Worm (Caenorhabditis elegans) whole organism, L2 larva: Measurements from ENCODE around the gene nhr-196.
"Not testable (repeated sequence)": the region's sequence is repeated elsewhere in the genome, so short reads cannot be mapped to it uniquely, and the experiment has no call there.

Experiments
- C34F6.9 ChIP-seq: fragments of 150-350 bp; optimal IDR thresholded peaks from 2 replicates; lab custom pipeline; 2014; ENCODE audit warnings: missing biosample characterization, missing genetic modification characterization
- F13H6.1 ChIP-seq: sonication (generic microtip); optimal IDR thresholded peaks from 2 replicates; lab custom pipeline; 2016; ENCODE audit warnings: missing genetic modification characterization, missing compliant biosample characterization
- Y55F3AM.14 ChIP-seq: fragments of 200-800 bp; sonication (Bioruptor generic); optimal IDR thresholded peaks from 2 replicates; lab custom pipeline; 2018; ENCODE audit warnings: mild to moderate bottlenecking, missing genetic modification characterization, missing compliant biosample characterization
- ZK546.5 ChIP-seq: sonication (generic microtip); optimal IDR thresholded peaks from 2 replicates; lab custom pipeline; 2017; ENCODE audit warnings: missing biosample characterization, missing genetic modification characterization
- alr-1 ChIP-seq: fragments of 150-350 bp; optimal IDR thresholded peaks from 2 replicates; lab custom pipeline; 2014; ENCODE audit warnings: missing biosample characterization, missing genetic modification characterization
- aly-2 ChIP-seq: fragments of 150-350 bp; optimal IDR thresholded peaks from 2 replicates; lab custom pipeline; 2014; ENCODE audit warnings: missing biosample characterization, missing genetic modification characterization
- ama-1 ChIP-seq: fragments of 150-350 bp; optimal IDR thresholded peaks from 2 replicates; lab custom pipeline; 2018; ENCODE audit warnings: inconsistent platforms
- blmp-1 ChIP-seq: sonication (generic microtip); optimal IDR thresholded peaks from 2 replicates; lab custom pipeline; 2017; ENCODE audit warnings: missing genetic modification characterization, mild to moderate bottlenecking, missing compliant biosample characterization, antibody characterized with exemption, moderate library complexity; ENCODE audit not compliant: insufficient read depth
- ceh-16 ChIP-seq: fragments of 150-350 bp; optimal IDR thresholded peaks from 2 replicates; lab custom pipeline; 2014; ENCODE audit warnings: missing biosample characterization, missing genetic modification characterization
- ceh-82 ChIP-seq: fragments of 150-350 bp; optimal IDR thresholded peaks from 2 replicates; lab custom pipeline; 2014; ENCODE audit warnings: missing biosample characterization, missing genetic modification characterization
- crh-2 ChIP-seq: sonication (generic microtip); optimal IDR thresholded peaks from 2 replicates; lab custom pipeline; 2017; ENCODE audit warnings: missing biosample characterization, missing genetic modification characterization
- gmeb-1 ChIP-seq: fragments of 150-350 bp; optimal IDR thresholded peaks from 2 replicates; lab custom pipeline; 2014; ENCODE audit warnings: missing biosample characterization, missing genetic modification characterization
- lin-11 ChIP-seq: fragments of 150-350 bp; sonication (generic microtip); optimal IDR thresholded peaks from 2 replicates; lab custom pipeline; 2014; ENCODE audit warnings: missing biosample characterization, missing genetic modification characterization, inconsistent platforms, mixed read lengths
- lin-13 ChIP-seq: fragments of 150-350 bp; optimal IDR thresholded peaks from 2 replicates; lab custom pipeline; 2014; ENCODE audit warnings: missing biosample characterization, missing genetic modification reagents, missing genetic modification characterization
- lsy-2 ChIP-seq, 2 experiments: fragments of 150-350 bp in 1 of 2; sonication (generic microtip) in 1 of 2; optimal IDR thresholded peaks; 2 replicates each; lab custom pipeline; 2014 to 2017; ENCODE audit warnings: missing biosample characterization in 2 of 2, missing genetic modification characterization in 2 of 2
- nhr-12 ChIP-seq: fragments of 150-350 bp; optimal IDR thresholded peaks from 2 replicates; lab custom pipeline; 2014; ENCODE audit warnings: missing biosample characterization, missing genetic modification characterization
- nhr-129 ChIP-seq: fragments of 150-350 bp; optimal IDR thresholded peaks from 2 replicates; lab custom pipeline; 2014; ENCODE audit warnings: missing biosample characterization, missing genetic modification characterization
- nhr-21 ChIP-seq: fragments of 150-350 bp; optimal IDR thresholded peaks from 2 replicates; lab custom pipeline; 2014; ENCODE audit warnings: missing biosample characterization, missing genetic modification characterization
- nhr-23 ChIP-seq: fragments of 150-350 bp; optimal IDR thresholded peaks from 2 replicates; lab custom pipeline; 2014; ENCODE audit warnings: missing biosample characterization, missing genetic modification reagents, missing genetic modification characterization
- nhr-237 ChIP-seq: fragments of 150-350 bp; optimal IDR thresholded peaks from 2 replicates; lab custom pipeline; 2014; ENCODE audit warnings: missing biosample characterization, missing genetic modification characterization
- nhr-25 ChIP-seq: fragments of 150-350 bp; sonication (generic microtip); optimal IDR thresholded peaks from 3 replicates; lab custom pipeline; 2014; ENCODE audit warnings: missing biosample characterization, missing genetic modification characterization
- nhr-6 ChIP-seq: fragments of 150-350 bp; optimal IDR thresholded peaks from 2 replicates; lab custom pipeline; 2014; ENCODE audit warnings: missing biosample characterization, missing genetic modification characterization
- nhr-77 ChIP-seq: fragments of 150-350 bp; optimal IDR thresholded peaks from 2 replicates; lab custom pipeline; 2014; ENCODE audit warnings: missing biosample characterization, missing genetic modification characterization
- peb-1 ChIP-seq: fragments of 150-350 bp; optimal IDR thresholded peaks from 2 replicates; lab custom pipeline; 2014; ENCODE audit warnings: missing biosample characterization, missing genetic modification characterization
- sem-4 ChIP-seq: fragments of 150-350 bp; optimal IDR thresholded peaks from 2 replicates; lab custom pipeline; 2014; ENCODE audit warnings: missing biosample characterization, missing genetic modification reagents, missing genetic modification characterization
- skn-1 ChIP-seq: sonication (generic microtip); optimal IDR thresholded peaks from 2 replicates; lab custom pipeline; 2017; ENCODE audit warnings: missing biosample characterization, missing genetic modification characterization
- sma-3 ChIP-seq: sonication (generic microtip); optimal IDR thresholded peaks from 2 replicates; lab custom pipeline; 2016; ENCODE audit warnings: missing genetic modification reagents, missing genetic modification characterization, missing compliant biosample characterization
- sma-9 ChIP-seq, 2 experiments: fragments of 150-350 bp in 1 of 2; sonication (generic microtip) in 1 of 2; optimal IDR thresholded peaks; 2 replicates each; lab custom pipeline; 2014 to 2016; ENCODE audit warnings: missing genetic modification characterization in 2 of 2, mild to moderate bottlenecking in 1 of 2, missing biosample characterization in 1 of 2, missing compliant biosample characterization in 1 of 2, missing genetic modification reagents in 1 of 2, moderate library complexity in 1 of 2
- zag-1 ChIP-seq: fragments of 150-350 bp; optimal IDR thresholded peaks from 2 replicates; lab custom pipeline; 2014; ENCODE audit warnings: missing biosample characterization, missing genetic modification characterization

Gene nhr-196

ce11 chrV:15685599-15685998 lies at the start of gene nhr-196:
nhr-196 (plus strand) TSS chrV:15685716.
- TF ChIP-seq lin-11 (tag; lab: Kevin White, UChicago) (no peak), lsy-2 (tag; optimal IDR thresholded peaks at IDR 0.05; lab: Kevin White, UChicago) (no peak), sma-9 (GFP tag; optimal IDR thresholded peaks at IDR 0.05; lab: Kevin White, UChicago) (no peak), sma-9 (tag; optimal IDR thresholded peaks at IDR 0.05; lab: Kevin White, UChicago) (no peak), gmeb-1 (tag; lab: Kevin White, UChicago) (no peak), nhr-77 (tag; lab: Kevin White, UChicago) (no peak), ceh-16 (tag; lab: Kevin White, UChicago) (no peak)
- TF ChIP-seq, all 48 proteins: peak for 0

ce11 chrV:15638853-15639252 lies 46.7 kb upstream of the nhr-196 start, which contains the start of gene srz-44:
srz-44 (minus strand) TSS chrV:15638953.
- TF ChIP-seq sma-9 (GFP tag; optimal IDR thresholded peaks at IDR 0.05; lab: Kevin White, UChicago) (no peak), sma-9 (tag; optimal IDR thresholded peaks at IDR 0.05; lab: Kevin White, UChicago) (no peak), nhr-77 (tag; lab: Kevin White, UChicago) (no peak), lin-13 (GFP tag; lab: Kevin White, UChicago) (no peak), ama-1 (no peak), gmeb-1 (tag; lab: Kevin White, UChicago) (no peak), zag-1 (tag; lab: Kevin White, UChicago) (no peak), nhr-21 (tag; lab: Kevin White, UChicago) (no peak), Y55F3AM.14 (GFP tag; lab: Kevin White, UChicago) (no peak), C34F6.9 (tag; lab: Kevin White, UChicago) (no peak), nhr-25 (tag; lab: Kevin White, UChicago) (no peak), aly-2 (no peak), F13H6.1 (tag; lab: Kevin White, UChicago) (no peak), blmp-1 (tag; lab: Kevin White, UChicago) (no peak), skn-1 (no peak), nhr-23 (tag; lab: Kevin White, UChicago) (no peak), crh-2 (tag; lab: Kevin White, UChicago) (no peak), peb-1 (no peak)

ce11 chrV:15643192-15643591 lies 42.3 kb upstream of the nhr-196 start, which contains the start of gene C55A1.4:
C55A1.4 (minus strand) TSS chrV:15643292.
- not testable (repeated sequence) for TF ChIP-seq lsy-2 (tag; optimal IDR thresholded peaks at IDR 0.05; lab: Kevin White, UChicago); alr-1 (tag; lab: Kevin White, UChicago); sma-3

ce11 chrV:15644575-15644974 lies 40.9 kb upstream of the nhr-196 start, which contains the start of gene str-23:
str-23 (plus strand) TSS chrV:15644875.
- TF ChIP-seq gmeb-1 (tag; lab: Kevin White, UChicago) = no peak

- not testable (repeated sequence) for TF ChIP-seq nhr-6, ceh-82, C34F6.9 (tag; lab: Kevin White, UChicago)
These were observed 37.9 kb upstream of the nhr-196 start, which contains the start of the genes C55A1.7 and C55A1.6 for ce11 chrV:15647536-15648085. C55A1.7 (minus strand) TSS chrV:15647636. C55A1.6 (plus strand) TSS chrV:15648035.

- TF ChIP-seq sma-3 = no peak
These were observed 35.3 kb upstream of the nhr-196 start, which contains the start of gene sru-42 for ce11 chrV:15650167-15650566. sru-42 (plus strand) TSS chrV:15650467.

ce11 chrV:15652147-15652546 lies 33.4 kb upstream of the nhr-196 start:
- TF ChIP-seq nhr-25 (tag; lab: Kevin White, UChicago) (peak; percentile 58), gmeb-1 (tag; lab: Kevin White, UChicago) (no peak), nhr-129 (tag; lab: Kevin White, UChicago) (peak; percentile 8), nhr-237 (tag; lab: Kevin White, UChicago) (no peak), nhr-12 (tag; lab: Kevin White, UChicago) (no peak), ZK546.5 (tag; lab: Kevin White, UChicago) (no peak), ama-1 (no peak), sem-4 (tag; lab: Kevin White, UChicago) (no peak), aly-2 (no peak)
